Worm (Caenorhabditis elegans) whole organism, late embryonic: ENCODE data around the gene T24A6.17.
"Not testable (repeated sequence)": the region's sequence is repeated elsewhere in the genome, so short reads cannot be mapped to it uniquely, and the experiment has no call there.

Source experiments
- C38D4.7 ChIP-seq: fragments of 200-800 bp; sonication (Bioruptor generic); optimal IDR thresholded peaks from 2 replicates; lab custom pipeline; 2018; ENCODE audit warnings: mild to moderate bottlenecking, missing genetic modification characterization, moderate library complexity, missing compliant biosample characterization
- F13H6.1 ChIP-seq: sonication (generic microtip); optimal IDR thresholded peaks from 2 replicates; lab custom pipeline; 2016; ENCODE audit warnings: missing genetic modification characterization, missing compliant biosample characterization
- K02D7.2 ChIP-seq: sonication (generic microtip); optimal IDR thresholded peaks from 2 replicates; lab custom pipeline; 2017; ENCODE audit warnings: mild to moderate bottlenecking, missing genetic modification characterization, missing compliant biosample characterization
- K09A11.1 ChIP-seq: sonication (generic microtip); optimal IDR thresholded peaks from 2 replicates; lab custom pipeline; 2017; ENCODE audit warnings: antibody characterized with exemption, mild to moderate bottlenecking, missing genetic modification characterization, missing compliant biosample characterization; ENCODE audit not compliant: insufficient read depth
- Y22D7AL.16 ChIP-seq: sonication (generic microtip); optimal IDR thresholded peaks from 2 replicates; lab custom pipeline; 2016; ENCODE audit warnings: missing genetic modification characterization, missing compliant biosample characterization
- ceh-14 ChIP-seq: sonication (generic microtip); optimal IDR thresholded peaks from 2 replicates; lab custom pipeline; 2016; ENCODE audit warnings: missing genotype, missing genetic modification characterization, missing compliant biosample characterization
- ceh-2 ChIP-seq: sonication (generic microtip); optimal IDR thresholded peaks from 2 replicates; lab custom pipeline; 2016; ENCODE audit warnings: missing genotype, missing genetic modification characterization, missing compliant biosample characterization
- ceh-24 ChIP-seq: sonication (generic microtip); optimal IDR thresholded peaks from 2 replicates; lab custom pipeline; 2016; ENCODE audit warnings: mild to moderate bottlenecking, missing genetic modification characterization, missing compliant biosample characterization
- ceh-30 ChIP-seq: fragments of 150-350 bp; optimal IDR thresholded peaks from 2 replicates; lab custom pipeline; 2014; ENCODE audit warnings: missing biosample characterization, missing genetic modification characterization
- ceh-31 ChIP-seq: sonication (generic microtip); optimal IDR thresholded peaks from 2 replicates; lab custom pipeline; 2016; ENCODE audit warnings: missing genetic modification characterization, missing compliant biosample characterization
- ceh-34 ChIP-seq: sonication (generic microtip); optimal IDR thresholded peaks from 2 replicates; lab custom pipeline; 2016; ENCODE audit warnings: mild to moderate bottlenecking, missing genetic modification characterization, missing compliant biosample characterization
- ceh-45 ChIP-seq: fragments of 200-800 bp; sonication (Bioruptor generic); IDR thresholded peaks from 2 replicates; pipeline ENCODE4 v1.3.6; 2022; ENCODE audit warnings: missing genetic modification reagents, missing genetic modification characterization, missing compliant biosample characterization
- ceh-48 ChIP-seq: sonication (generic microtip); optimal IDR thresholded peaks from 2 replicates; lab custom pipeline; 2016; ENCODE audit warnings: missing genetic modification characterization, inconsistent platforms, missing compliant biosample characterization
- ceh-6 ChIP-seq: fragments of 200-800 bp; sonication (Bioruptor generic); optimal IDR thresholded peaks from 2 replicates; lab custom pipeline; 2018; ENCODE audit warnings: mild to moderate bottlenecking, missing genetic modification characterization, missing compliant biosample characterization
- dmd-4 ChIP-seq: sonication (generic microtip); optimal IDR thresholded peaks from 2 replicates; lab custom pipeline; 2016; ENCODE audit warnings: borderline replicate concordance, missing genetic modification characterization, missing compliant biosample characterization
- fax-1 ChIP-seq: sonication (generic microtip); optimal IDR thresholded peaks from 2 replicates; lab custom pipeline; 2016; ENCODE audit warnings: missing genotype, missing genetic modification characterization, missing compliant biosample characterization
- fkh-10 ChIP-seq: fragments of 150-350 bp; optimal IDR thresholded peaks from 2 replicates; lab custom pipeline; 2014; ENCODE audit warnings: missing biosample characterization, missing genetic modification reagents, missing genetic modification characterization
- fkh-6 ChIP-seq: sonication (generic microtip); optimal IDR thresholded peaks from 2 replicates; lab custom pipeline; 2016; ENCODE audit warnings: missing genetic modification characterization, missing compliant biosample characterization
- gmeb-2 ChIP-seq: sonication (generic microtip); optimal IDR thresholded peaks from 2 replicates; lab custom pipeline; 2016; ENCODE audit warnings: missing genetic modification characterization, inconsistent platforms, missing compliant biosample characterization
- hlh-15 ChIP-seq: sonication (generic microtip); optimal IDR thresholded peaks from 2 replicates; lab custom pipeline; 2016; ENCODE audit warnings: missing genetic modification characterization, missing compliant biosample characterization
- hlh-30 ChIP-seq: sonication (generic microtip); optimal IDR thresholded peaks from 2 replicates; lab custom pipeline; 2017; ENCODE audit warnings: antibody characterized with exemption, missing genetic modification characterization, missing compliant biosample characterization; ENCODE audit not compliant: insufficient read depth
- hlh-6 ChIP-seq: sonication (generic microtip); optimal IDR thresholded peaks from 2 replicates; lab custom pipeline; 2016; ENCODE audit warnings: missing genotype, missing genetic modification characterization, missing compliant biosample characterization
- hlh-8 ChIP-seq: sonication (generic microtip); optimal IDR thresholded peaks from 2 replicates; lab custom pipeline; 2016; ENCODE audit warnings: missing genotype, missing genetic modification characterization, missing compliant biosample characterization
- mec-3 ChIP-seq: sonication (generic microtip); optimal IDR thresholded peaks from 2 replicates; lab custom pipeline; 2016; ENCODE audit warnings: borderline replicate concordance, missing genetic modification characterization, missing compliant biosample characterization
- nhr-11 ChIP-seq: fragments of 150-350 bp; optimal IDR thresholded peaks from 2 replicates; lab custom pipeline; 2014; ENCODE audit warnings: missing biosample characterization, missing genetic modification characterization
- nhr-232 ChIP-seq: sonication (generic microtip); optimal IDR thresholded peaks from 2 replicates; lab custom pipeline; 2016; ENCODE audit warnings: missing genetic modification characterization, missing compliant biosample characterization
- npax-4 ChIP-seq: sonication (generic microtip); optimal IDR thresholded peaks from 2 replicates; lab custom pipeline; 2016; ENCODE audit warnings: missing genetic modification characterization, missing compliant biosample characterization
- odd-2 ChIP-seq: sonication (generic microtip); optimal IDR thresholded peaks from 2 replicates; lab custom pipeline; 2017; ENCODE audit warnings: antibody characterized with exemption, mild to moderate bottlenecking, missing genetic modification characterization, missing compliant biosample characterization
- pat-9 ChIP-seq: fragments of 200-800 bp; sonication (Bioruptor generic); optimal IDR thresholded peaks from 2 replicates; lab custom pipeline; 2018; ENCODE audit warnings: mild to moderate bottlenecking, missing genetic modification characterization, moderate library complexity, missing compliant biosample characterization
- pax-1 ChIP-seq: fragments of 150-350 bp; optimal IDR thresholded peaks from 2 replicates; lab custom pipeline; 2014; ENCODE audit warnings: missing biosample characterization, missing genetic modification characterization
- pha-2 ChIP-seq: sonication (generic microtip); optimal IDR thresholded peaks from 2 replicates; lab custom pipeline; 2017; ENCODE audit warnings: mild to moderate bottlenecking, missing genetic modification characterization, missing compliant biosample characterization
- pqm-1 ChIP-seq: sonication (generic microtip); optimal IDR thresholded peaks from 2 replicates; lab custom pipeline; 2016; ENCODE audit warnings: missing genetic modification characterization, missing compliant biosample characterization
- pros-1 ChIP-seq: fragments of 150-350 bp; optimal IDR thresholded peaks from 2 replicates; lab custom pipeline; 2014; ENCODE audit warnings: missing biosample characterization, missing genetic modification reagents, missing genetic modification characterization
- ref-2 ChIP-seq: sonication (generic microtip); optimal IDR thresholded peaks from 2 replicates; lab custom pipeline; 2016; ENCODE audit warnings: missing genetic modification characterization, missing compliant biosample characterization
- sox-2 ChIP-seq: fragments of 200-800 bp; sonication (Bioruptor generic); IDR thresholded peaks from 2 replicates; pipeline ENCODE4 v1.3.6; 2022; ENCODE audit warnings: missing genetic modification reagents, missing genetic modification characterization, missing compliant biosample characterization
- sox-4 ChIP-seq: sonication (generic microtip); optimal IDR thresholded peaks from 2 replicates; lab custom pipeline; 2017; ENCODE audit warnings: mild to moderate bottlenecking, missing genetic modification characterization, inconsistent platforms, missing compliant biosample characterization
- syd-9 ChIP-seq: sonication (generic microtip); optimal IDR thresholded peaks from 2 replicates; lab custom pipeline; 2016; ENCODE audit warnings: mild to moderate bottlenecking, missing genetic modification characterization, moderate library complexity, missing compliant biosample characterization
- tbx-2 ChIP-seq: sonication (generic microtip); optimal IDR thresholded peaks from 2 replicates; lab custom pipeline; 2016; ENCODE audit warnings: missing genetic modification characterization, missing compliant biosample characterization
- tbx-7 ChIP-seq: sonication (generic microtip); optimal IDR thresholded peaks from 2 replicates; lab custom pipeline; 2016; ENCODE audit warnings: missing genotype, missing genetic modification characterization, missing compliant biosample characterization
- ttx-3 ChIP-seq: sonication (generic microtip); optimal IDR thresholded peaks from 2 replicates; lab custom pipeline; 2016; ENCODE audit warnings: missing genetic modification reagents, missing genetic modification characterization, missing compliant biosample characterization
- unc-3 ChIP-seq, 2 experiments: fragments of 200-800 bp in 1 of 2; sonication (Bioruptor generic) in 1 of 2; sonication (generic microtip) in 1 of 2; conservative IDR thresholded peaks in 1 of 2; optimal IDR thresholded peaks in 1 of 2; 2 replicates each; pipeline versions ENCODE4 v1.3.6 to Lab custom; 2016 to 2022; ENCODE audit warnings: missing compliant biosample characterization in 2 of 2, missing genetic modification characterization in 2 of 2, missing genetic modification reagents in 1 of 2
- unc-42 ChIP-seq: sonication (generic microtip); optimal IDR thresholded peaks from 2 replicates; lab custom pipeline; 2016; ENCODE audit warnings: missing genotype, missing genetic modification characterization, missing compliant biosample characterization
- zip-5 ChIP-seq: sonication (generic microtip); optimal IDR thresholded peaks from 2 replicates; lab custom pipeline; 2016; ENCODE audit warnings: missing genetic modification characterization, missing compliant biosample characterization

T24A6.17 gene

DNA sequence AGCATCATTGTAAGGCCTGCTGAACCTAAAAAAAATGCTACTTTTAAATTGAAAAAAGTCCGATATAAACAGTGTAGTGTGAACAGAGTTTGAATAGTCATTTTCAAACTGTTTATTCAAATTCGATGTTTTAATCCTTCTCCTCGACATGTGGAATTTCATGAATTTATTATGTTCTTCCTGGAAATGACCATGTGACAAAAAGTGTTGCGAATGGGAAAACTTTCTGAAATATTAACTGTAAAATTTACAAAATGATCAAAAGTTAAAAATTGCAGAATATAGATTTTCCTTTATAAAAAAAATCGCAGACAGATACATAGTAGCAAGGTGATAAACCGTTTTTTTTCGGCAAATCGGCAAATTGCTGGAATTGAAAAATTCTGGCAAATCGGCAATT is 41.1 kb upstream of the T24A6.17 start, which contains the start of gene T22F3.8:
Gene T22F3.8, minus strand, starts transcription at position 101 of the 400 bp plus-strand sequence.
- no peak for TF ChIP-seq nhr-11 (tag; lab: Kevin White, UChicago)
- TF ChIP-seq ceh-30, result no peak
- no peak for TF ChIP-seq odd-2 (tag; lab: Kevin White, UChicago)
- no peak for TF ChIP-seq ceh-34 (tag; lab: Kevin White, UChicago)
- no peak for TF ChIP-seq npax-4 (tag; lab: Kevin White, UChicago)
- no peak for TF ChIP-seq C38D4.7 (GFP tag; lab: Kevin White, UChicago)
- TF ChIP-seq fkh-10, result no peak
- TF ChIP-seq fax-1, result no peak
- TF ChIP-seq tbx-7, result no peak
- no peak for TF ChIP-seq pros-1 (tag; lab: Kevin White, UChicago)
- TF ChIP-seq pqm-1 (tag; lab: Kevin White, UChicago), result no peak
- no peak for TF ChIP-seq pax-1
- TF ChIP-seq zip-5 (tag; lab: Kevin White, UChicago), result no peak
- TF ChIP-seq ceh-2 (tag; lab: Kevin White, UChicago), result no peak
- no peak for TF ChIP-seq hlh-6 (tag; lab: Kevin White, UChicago)

DNA sequence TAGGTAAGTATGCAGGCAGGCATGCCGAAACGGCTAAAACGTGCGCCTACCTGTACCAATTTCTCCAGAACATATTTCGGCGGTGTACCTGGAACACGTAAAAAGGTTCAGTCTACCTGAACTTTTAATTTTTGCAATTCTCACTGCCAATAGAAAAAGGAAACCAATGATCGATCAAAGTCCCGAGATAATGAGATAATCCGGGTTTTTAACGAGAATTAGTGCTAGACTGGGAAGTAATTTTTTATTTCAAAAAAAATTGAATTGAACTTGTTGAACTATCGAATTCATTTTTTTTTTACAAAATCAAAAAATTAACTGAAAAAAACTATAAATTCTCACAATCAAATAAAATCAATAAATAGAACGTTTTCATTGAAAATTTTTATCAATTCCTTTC is 36.3 kb upstream of the T24A6.17 start, which contains the start of gene T22F3.7:
Gene T22F3.7, minus strand, starts transcription at position 101 of the 400 bp plus-strand sequence.
- no peak for TF ChIP-seq odd-2 (tag; lab: Kevin White, UChicago)
- no peak for TF ChIP-seq ref-2

DNA sequence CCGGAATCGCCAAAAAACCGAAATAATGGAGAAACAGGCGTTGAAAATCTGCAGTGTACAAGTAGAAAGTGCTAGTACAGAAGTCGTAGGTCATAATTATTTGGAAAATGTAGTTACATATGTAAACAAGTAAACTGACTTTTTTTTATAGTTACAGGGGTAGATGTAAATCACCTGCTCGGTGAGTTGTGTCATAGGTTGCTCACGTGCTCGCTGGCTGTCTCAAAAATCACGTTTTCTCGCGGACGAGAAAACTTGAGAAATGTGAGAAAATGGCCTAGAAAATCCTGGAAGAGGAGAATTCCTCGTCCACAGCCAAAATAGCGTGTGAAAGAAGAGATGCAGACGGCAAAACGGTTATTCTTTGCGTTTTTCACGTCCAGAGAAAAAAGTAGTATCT is 32.8 kb upstream of the T24A6.17 start, which contains the start of gene srh-212:
Gene srh-212, minus strand, starts transcription at position 101 of the 400 bp plus-strand sequence.
- TF ChIP-seq gmeb-2 (tag; lab: Kevin White, UChicago); pat-9; hlh-8 (tag; lab: Kevin White, UChicago): not testable (repeated sequence)

DNA sequence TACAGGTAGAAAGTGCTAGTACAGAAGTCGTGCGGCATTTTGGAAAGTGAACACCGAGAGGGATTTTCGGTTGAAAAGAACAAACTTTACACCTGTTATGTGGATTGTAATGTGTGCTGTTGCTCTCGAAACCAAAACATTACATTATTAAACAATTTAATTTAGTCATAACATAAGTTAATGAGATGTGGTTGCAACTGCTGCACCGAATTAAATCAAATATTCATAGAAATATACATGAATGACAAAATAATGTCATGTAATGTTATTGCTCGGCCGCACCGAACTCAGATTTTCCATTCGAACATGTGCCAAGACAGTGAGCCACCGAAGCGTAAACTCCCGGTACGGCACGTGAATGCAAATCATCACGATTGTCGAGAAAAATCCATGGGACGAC is 30.7 kb upstream of the T24A6.17 start, which contains the start of gene srh-213:
Gene srh-213, minus strand, starts transcription at position 101 of the 400 bp plus-strand sequence.
- TF ChIP-seq F13H6.1, result no peak
- no peak for TF ChIP-seq dmd-4 (tag; lab: Kevin White, UChicago)
- no peak for TF ChIP-seq ttx-3 (tag; lab: Kevin White, UChicago)
- no peak for TF ChIP-seq pha-2
- no peak for TF ChIP-seq pqm-1 (tag; lab: Kevin White, UChicago)
- TF ChIP-seq ceh-14 (tag; lab: Kevin White, UChicago), result no peak
- no peak for TF ChIP-seq unc-42 (tag; lab: Kevin White, UChicago)
- no peak for TF ChIP-seq mec-3
- no peak for TF ChIP-seq ceh-24
- TF ChIP-seq npax-4 (tag; lab: Kevin White, UChicago), result no peak
- TF ChIP-seq gmeb-2 (tag; lab: Kevin White, UChicago), result no peak
- no peak for TF ChIP-seq K02D7.2 (tag; lab: Kevin White, UChicago)
- TF ChIP-seq sox-4 (tag; lab: Kevin White, UChicago), result no peak
- TF ChIP-seq unc-3 (GFP tag; conservative IDR thresholded peaks at IDR 0.05; lab: Robert Waterston, UW), result no peak
- TF ChIP-seq unc-3 (tag; optimal IDR thresholded peaks at IDR 0.05; lab: Kevin White, UChicago), result no peak
- TF ChIP-seq nhr-11 (tag; lab: Kevin White, UChicago), result no peak
- no peak for TF ChIP-seq K09A11.1
- no peak for TF ChIP-seq fkh-6 (tag; lab: Kevin White, UChicago)
- no peak for TF ChIP-seq ceh-48 (tag; lab: Kevin White, UChicago)
- no peak for TF ChIP-seq ref-2
- no peak for TF ChIP-seq sox-2 (GFP tag; lab: Robert Waterston, UW)

DNA sequence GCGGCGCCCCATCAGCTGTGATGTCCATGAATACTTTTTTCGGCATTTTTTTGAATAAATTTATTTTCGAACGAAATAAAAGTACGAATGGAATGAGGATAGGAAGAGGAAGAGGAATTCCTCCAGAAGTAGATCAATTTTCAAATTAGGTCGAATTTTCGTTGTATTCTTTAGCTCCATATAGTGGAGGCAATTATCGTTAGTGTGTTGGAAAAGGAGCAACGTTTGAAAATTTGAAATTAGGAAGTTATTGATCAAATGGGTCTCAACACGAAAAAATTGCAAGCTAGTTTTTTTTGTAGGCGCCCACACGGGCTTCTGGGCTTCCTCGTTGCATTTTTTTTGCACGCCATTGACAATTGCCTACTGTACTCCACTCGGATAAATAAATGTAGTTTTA is 27.9 kb upstream of the T24A6.17 start, which contains the start of gene T22F3.12:
Gene T22F3.12, minus strand, starts transcription at position 101 of the 400 bp plus-strand sequence.
- TF ChIP-seq ceh-45 (GFP tag; lab: Robert Waterston, UW) (no peak), nhr-232 (tag; lab: Kevin White, UChicago) (no peak), Y22D7AL.16 (tag; lab: Kevin White, UChicago) (no peak), ceh-6 (GFP tag; lab: Kevin White, UChicago) (no peak), ceh-31 (tag; lab: Kevin White, UChicago) (no peak), fkh-6 (tag; lab: Kevin White, UChicago) (no peak), tbx-2 (tag; lab: Kevin White, UChicago) (no peak), hlh-15 (tag; lab: Kevin White, UChicago) (no peak), K09A11.1 (no peak), hlh-30 (no peak), syd-9 (tag; lab: Kevin White, UChicago) (no peak), pqm-1 (tag; lab: Kevin White, UChicago) (no peak)
